Worm (Caenorhabditis elegans) whole organism, early embryonic: Measurements from ENCODE around the gene acaa-2.

Source experiments
- B0310.2 ChIP-seq: sonication (generic microtip); optimal IDR thresholded peaks from 2 replicates; lab custom pipeline; 2016; ENCODE audit warnings: mild to moderate bottlenecking, missing genetic modification characterization, missing compliant biosample characterization
- F13C5.2 ChIP-seq: sonication (generic microtip); optimal IDR thresholded peaks from 2 replicates; lab custom pipeline; 2017; ENCODE audit warnings: mild to moderate bottlenecking, missing genetic modification characterization, inconsistent platforms, missing compliant biosample characterization
- aly-1 ChIP-seq: sonication (generic microtip); optimal IDR thresholded peaks from 2 replicates; lab custom pipeline; 2016; ENCODE audit warnings: missing genetic modification characterization, missing compliant biosample characterization
- ama-1 ChIP-seq: fragments of 150-350 bp; optimal IDR thresholded peaks from 2 replicates; lab custom pipeline; 2014
- ceh-13 ChIP-seq: fragments of 200-800 bp; sonication (Bioruptor generic); optimal IDR thresholded peaks from 2 replicates; lab custom pipeline; 2018; ENCODE audit warnings: mild to moderate bottlenecking, missing genetic modification characterization, missing compliant biosample characterization
- ceh-36 ChIP-seq: sonication (generic microtip); optimal IDR thresholded peaks from 2 replicates; lab custom pipeline; 2016; ENCODE audit warnings: missing genetic modification characterization, inconsistent platforms, missing compliant biosample characterization
- ets-7 ChIP-seq: sonication (generic microtip); optimal IDR thresholded peaks from 2 replicates; lab custom pipeline; 2016; ENCODE audit warnings: missing genotype, missing genetic modification characterization, missing compliant biosample characterization
- flt-1 ChIP-seq: fragments of 200-800 bp; sonication (Bioruptor generic); IDR thresholded peaks from 2 replicates; pipeline ENCODE4 v1.3.6; 2022; ENCODE audit warnings: missing genetic modification characterization, missing compliant biosample characterization
- hmbx-1 ChIP-seq: sonication (generic microtip); optimal IDR thresholded peaks from 2 replicates; lab custom pipeline; 2016; ENCODE audit warnings: mild to moderate bottlenecking, missing genetic modification characterization, missing compliant biosample characterization
- hmg-4 ChIP-seq: fragments of 200-800 bp; sonication (Bioruptor generic); optimal IDR thresholded peaks from 2 replicates; lab custom pipeline; 2018; ENCODE audit warnings: mild to moderate bottlenecking, missing genetic modification characterization, missing compliant biosample characterization
- hnd-1 ChIP-seq: sonication (generic microtip); optimal IDR thresholded peaks from 2 replicates; lab custom pipeline; 2016; ENCODE audit warnings: missing genetic modification characterization, missing compliant biosample characterization
- pes-1 ChIP-seq: fragments of 200-800 bp; sonication (Bioruptor generic); IDR thresholded peaks from 2 replicates; pipeline ENCODE4 v1.3.6; 2022; ENCODE audit warnings: missing genetic modification reagents, missing genetic modification characterization, missing compliant biosample characterization
- scrt-1 ChIP-seq: fragments of 200-800 bp; sonication (Bioruptor generic); IDR thresholded peaks from 2 replicates; pipeline ENCODE4 v1.3.6; 2022; ENCODE audit warnings: missing genetic modification characterization, missing compliant biosample characterization
- sea-1 ChIP-seq: fragments of 200-800 bp; sonication (Bioruptor generic); conservative IDR thresholded peaks from 2 replicates; pipeline ENCODE4 v1.3.6; 2022; ENCODE audit warnings: missing genetic modification characterization, missing compliant biosample characterization
- tbx-11 ChIP-seq: fragments of 200-800 bp; sonication (Bioruptor generic); IDR thresholded peaks from 2 replicates; pipeline ENCODE4 v1.3.6; 2022; ENCODE audit warnings: missing genetic modification characterization, missing compliant biosample characterization
- tbx-37 ChIP-seq: fragments of 200-800 bp; sonication (Bioruptor generic); conservative IDR thresholded peaks from 2 replicates; pipeline ENCODE4 v1.3.6; 2022; ENCODE audit warnings: missing genetic modification reagents, missing genetic modification characterization, missing compliant biosample characterization
- tra-4 ChIP-seq: sonication (generic microtip); optimal IDR thresholded peaks from 2 replicates; lab custom pipeline; 2017; ENCODE audit warnings: missing genetic modification characterization, missing compliant biosample characterization

acaa-2 gene

DNA sequence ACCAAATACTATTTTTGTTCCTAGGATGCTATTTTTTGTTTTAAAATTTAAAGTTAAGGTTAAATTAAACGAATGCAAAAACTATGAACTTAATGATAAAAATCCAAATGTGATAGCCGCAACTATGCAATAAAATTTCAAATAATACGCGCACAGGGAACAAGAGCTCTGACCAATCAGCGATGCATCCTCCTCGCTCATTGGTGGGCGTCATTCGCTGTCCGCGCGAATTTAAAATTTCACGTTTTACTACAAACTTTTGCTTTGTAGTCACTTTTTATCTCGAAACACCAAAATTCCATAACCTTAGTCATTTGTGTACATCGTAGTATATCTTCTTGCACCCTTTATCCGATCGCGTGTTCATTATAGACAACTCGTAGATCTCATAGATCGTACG, 38.4 kb downstream of the acaa-2 start:
- TF ChIP-seq B0310.2 (tag; lab: Kevin White, UChicago): no peak
- TF ChIP-seq ets-7: no peak
- TF ChIP-seq tbx-11 (GFP tag; lab: Robert Waterston, UW): no peak
- no peak for TF ChIP-seq tra-4 (tag; lab: Kevin White, UChicago)
- no peak for TF ChIP-seq tbx-37
- no peak for TF ChIP-seq F13C5.2
- TF ChIP-seq aly-1: no peak
- no peak for TF ChIP-seq flt-1 (GFP tag; lab: Robert Waterston, UW)
- TF ChIP-seq hmbx-1 (tag; lab: Kevin White, UChicago): no peak
- TF ChIP-seq sea-1 (GFP tag; lab: Robert Waterston, UW): no peak
- no peak for TF ChIP-seq hmg-4 (GFP tag; lab: Kevin White, UChicago)
- TF ChIP-seq ama-1 (lab: Kevin White, UChicago): no peak

DNA sequence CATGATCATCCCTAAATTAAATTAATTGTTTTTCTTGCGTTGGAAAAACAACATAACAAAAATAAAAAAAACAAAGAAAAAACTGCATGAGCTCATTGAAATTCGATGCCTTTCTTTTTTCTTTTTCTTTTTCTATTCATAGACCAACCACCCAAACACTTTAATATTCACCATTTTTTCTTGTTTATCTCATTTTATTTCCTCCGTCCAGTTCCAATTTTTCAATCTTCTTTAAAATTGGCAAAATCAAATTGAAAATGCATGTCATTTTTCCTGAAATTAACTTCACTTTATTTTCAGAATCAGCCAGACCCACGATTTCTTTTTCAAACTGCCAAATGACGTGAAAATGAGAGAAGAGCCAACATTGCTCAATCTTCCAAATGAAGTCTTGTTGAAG, 41.1 kb downstream of the acaa-2 start, which contains the start of gene T03F6.4:
Gene T03F6.4 (plus strand): TSS at position 301 of the 400 bp plus-strand sequence.
- TF ChIP-seq tbx-11 (GFP tag; lab: Robert Waterston, UW): no peak
- TF ChIP-seq aly-1: no peak
- TF ChIP-seq hmbx-1 (tag; lab: Kevin White, UChicago): no peak
- no peak for TF ChIP-seq F13C5.2
- no peak for TF ChIP-seq ceh-13 (GFP tag; lab: Kevin White, UChicago)
- TF ChIP-seq B0310.2 (tag; lab: Kevin White, UChicago): no peak
- no peak for TF ChIP-seq ets-7
- TF ChIP-seq ama-1 (lab: Kevin White, UChicago): no peak

DNA sequence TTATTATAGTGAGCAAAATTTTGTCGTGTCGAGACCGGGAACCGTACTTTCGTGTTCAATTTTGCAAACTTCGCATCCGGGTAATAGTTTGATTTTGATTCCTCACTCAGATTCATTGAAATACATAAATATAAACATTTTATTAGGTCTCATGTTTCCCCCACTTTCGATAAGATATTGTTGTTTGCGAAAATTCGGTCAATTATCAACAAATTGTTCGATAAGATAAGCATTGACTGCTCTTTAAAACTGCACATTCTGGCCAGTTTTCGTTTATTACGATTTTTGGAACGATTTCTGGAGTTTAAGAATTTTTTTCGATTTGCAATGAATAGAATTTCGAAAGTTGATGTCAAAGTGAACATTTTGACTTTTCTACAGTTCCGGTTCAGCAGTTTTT, 43.9 kb downstream of the acaa-2 start:
- TF ChIP-seq sea-1 (GFP tag; lab: Robert Waterston, UW) (no peak), scrt-1 (GFP tag; lab: Robert Waterston, UW) (no peak), F13C5.2 (no peak), pes-1 (GFP tag; lab: Robert Waterston, UW) (no peak), aly-1 (no peak), tbx-11 (GFP tag; lab: Robert Waterston, UW) (no peak), ets-7 (no peak)

DNA sequence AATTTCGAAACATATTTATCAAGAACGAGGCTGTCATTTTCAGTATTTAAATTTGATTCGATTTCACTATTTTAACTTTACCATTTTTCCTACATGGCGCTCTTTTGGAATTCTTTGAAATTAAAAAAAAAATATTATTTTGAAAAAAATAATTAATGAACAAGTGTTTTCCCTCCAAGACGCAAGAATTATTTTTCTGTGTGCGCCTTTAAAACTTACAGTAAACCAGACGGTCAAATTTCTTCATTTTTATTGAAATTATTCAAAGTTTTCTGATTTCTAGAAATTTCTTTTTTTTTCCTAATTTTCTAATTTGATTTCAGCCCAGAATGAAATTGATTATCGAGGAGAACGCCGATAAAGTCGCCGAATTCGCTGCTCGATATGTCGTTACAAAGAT, 44.3 kb downstream of the acaa-2 start, which contains the start of gene T03F6.3:
Gene T03F6.3 (plus strand): TSS at position 318 of the 400 bp plus-strand sequence.
- no peak for TF ChIP-seq B0310.2 (tag; lab: Kevin White, UChicago)
- TF ChIP-seq tbx-11 (GFP tag; lab: Robert Waterston, UW): no peak
- TF ChIP-seq hmbx-1 (tag; lab: Kevin White, UChicago): no peak
- TF ChIP-seq flt-1 (GFP tag; lab: Robert Waterston, UW): no peak
- no peak for TF ChIP-seq tra-4 (tag; lab: Kevin White, UChicago)
- TF ChIP-seq F13C5.2: no peak
- TF ChIP-seq ceh-36 (tag; lab: Kevin White, UChicago): no peak

DNA sequence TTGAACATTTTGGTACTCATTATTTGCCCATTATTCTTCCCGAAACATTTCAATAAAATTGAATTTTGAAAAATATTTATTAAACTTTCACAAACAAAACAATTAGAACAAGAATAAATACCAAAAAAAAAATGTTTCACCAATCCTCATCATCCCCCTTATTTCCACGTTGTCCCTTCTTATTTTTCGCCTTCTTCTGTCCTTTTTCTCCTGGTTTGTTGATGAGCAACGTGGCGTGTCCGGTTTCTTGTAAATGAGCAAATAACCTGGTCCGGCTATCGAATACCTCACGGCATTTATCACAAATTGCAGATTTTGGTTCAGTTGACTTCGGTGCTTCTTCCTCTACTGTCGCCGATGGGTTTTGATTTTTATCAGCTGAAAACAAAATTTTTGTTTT, 46.1 kb downstream of the acaa-2 start:
- TF ChIP-seq flt-1 (GFP tag; lab: Robert Waterston, UW): no peak
- no peak for TF ChIP-seq B0310.2 (tag; lab: Kevin White, UChicago)
- no peak for TF ChIP-seq F13C5.2
- no peak for TF ChIP-seq ama-1 (lab: Kevin White, UChicago)
- TF ChIP-seq hmbx-1 (tag; lab: Kevin White, UChicago): no peak
- no peak for TF ChIP-seq hnd-1 (tag; lab: Kevin White, UChicago)
- no peak for TF ChIP-seq sea-1 (GFP tag; lab: Robert Waterston, UW)
- TF ChIP-seq tbx-37: no peak

DNA sequence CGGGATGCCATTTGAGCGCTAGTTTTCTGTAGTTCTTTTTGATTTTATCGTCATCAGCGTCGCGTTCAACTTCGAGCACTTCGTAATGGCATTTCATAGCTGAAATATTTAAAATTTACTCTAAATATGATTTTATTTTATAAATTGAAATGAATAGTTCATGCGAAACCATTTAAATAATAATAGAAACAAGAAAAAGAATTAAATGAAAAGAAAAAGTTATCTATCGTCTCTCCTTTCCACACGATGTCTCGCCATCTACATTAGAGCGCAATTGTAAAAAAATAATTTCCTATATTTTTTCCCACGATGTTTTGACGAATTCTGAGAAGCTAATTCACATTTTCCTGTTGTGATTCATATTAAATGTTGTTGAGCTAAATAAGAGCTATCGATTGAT, 48.5 kb downstream of the acaa-2 start, which contains the start of gene dnj-17:
Gene dnj-17 (minus strand): TSS at position 101 of the 400 bp plus-strand sequence.
- TF ChIP-seq B0310.2 (tag; lab: Kevin White, UChicago): no peak
- no peak for TF ChIP-seq tra-4 (tag; lab: Kevin White, UChicago)
- no peak for TF ChIP-seq ama-1 (lab: Kevin White, UChicago)
- no peak for TF ChIP-seq hmbx-1 (tag; lab: Kevin White, UChicago)
- TF ChIP-seq ets-7: no peak
- no peak for TF ChIP-seq flt-1 (GFP tag; lab: Robert Waterston, UW)
- TF ChIP-seq F13C5.2: no peak

DNA sequence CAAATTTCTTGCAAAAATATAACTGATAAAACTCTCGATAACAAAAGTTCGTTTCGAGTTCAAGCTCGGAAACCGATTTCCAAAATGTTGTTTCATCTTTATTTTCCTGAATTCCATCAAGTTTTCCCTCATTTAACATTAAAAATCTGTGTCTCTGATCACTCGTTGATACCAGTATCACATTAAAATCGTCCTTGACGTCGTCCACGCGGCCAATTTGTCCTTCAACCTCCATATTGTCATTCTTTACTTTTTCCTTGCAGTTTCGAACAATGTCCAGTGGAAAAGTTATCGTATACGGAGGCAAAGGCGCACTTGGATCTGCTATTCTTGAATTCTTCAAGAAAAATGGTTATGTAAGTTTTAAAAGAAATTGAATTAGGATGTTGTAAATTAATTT, 48.9 kb downstream of the acaa-2 start, which contains the start of gene qdpr-1:
Gene qdpr-1 (plus strand): TSS at position 264 of the 400 bp plus-strand sequence.
- TF ChIP-seq ets-7 (no peak), scrt-1 (GFP tag; lab: Robert Waterston, UW) (no peak), tbx-37 (no peak)

DNA sequence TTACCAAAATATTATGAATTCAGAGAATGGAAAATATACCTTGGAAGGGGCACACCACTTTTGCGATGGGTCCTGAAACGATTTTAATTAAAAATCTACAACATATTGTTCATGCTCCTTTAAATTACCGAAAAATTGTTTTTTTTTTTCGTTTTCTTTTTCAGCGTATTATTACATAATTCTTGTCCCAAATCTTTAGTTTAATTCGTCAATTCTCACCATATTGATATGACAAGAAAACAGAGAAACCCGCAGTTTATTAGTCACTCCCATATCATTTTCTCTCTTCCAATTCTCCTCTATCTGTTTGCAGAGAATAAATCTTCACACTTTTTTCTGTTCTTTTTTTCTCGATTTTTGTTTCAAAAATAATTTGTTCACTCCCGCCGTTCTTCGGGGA, 50.5 kb downstream of the acaa-2 start, which contains the start of gene F11F1.1:
Gene F11F1.1 (plus strand): TSS at position 301 of the 400 bp plus-strand sequence.
- TF ChIP-seq scrt-1 (GFP tag; lab: Robert Waterston, UW): no peak
- no peak for TF ChIP-seq hmg-4 (GFP tag; lab: Kevin White, UChicago)
- TF ChIP-seq B0310.2 (tag; lab: Kevin White, UChicago): no peak
- no peak for TF ChIP-seq flt-1 (GFP tag; lab: Robert Waterston, UW)
